Worm (Caenorhabditis elegans) whole organism, L1 larva: ENCODE data around the gene fbxa-154.

ENCODE experiments used
- C04F5.9 ChIP-seq: sonication (generic microtip); optimal IDR thresholded peaks from 2 replicates; lab custom pipeline; 2016; ENCODE audit warnings: missing genetic modification characterization, missing compliant biosample characterization
- C16A3.4 ChIP-seq: fragments of 150-350 bp; optimal IDR thresholded peaks from 2 replicates; lab custom pipeline; 2014; ENCODE audit warnings: missing biosample characterization, missing genetic modification characterization
- F16B12.6 ChIP-seq: fragments of 150-350 bp; optimal IDR thresholded peaks from 2 replicates; lab custom pipeline; 2014; ENCODE audit warnings: missing biosample characterization, missing genetic modification characterization
- aha-1 ChIP-seq: fragments of 150-350 bp; optimal IDR thresholded peaks from 2 replicates; lab custom pipeline; 2014; ENCODE audit warnings: missing biosample characterization, missing genetic modification characterization
- aly-2 ChIP-seq: fragments of 150-350 bp; optimal IDR thresholded peaks from 2 replicates; lab custom pipeline; 2014; ENCODE audit warnings: missing biosample characterization, missing genetic modification characterization
- ama-1 ChIP-seq: fragments of 150-350 bp; optimal IDR thresholded peaks from 2 replicates; lab custom pipeline; 2014
- blmp-1 ChIP-seq: fragments of 150-350 bp; optimal IDR thresholded peaks from 2 replicates; lab custom pipeline; 2014; ENCODE audit warnings: missing biosample characterization, missing genetic modification characterization
- ceh-63 ChIP-seq: fragments of 200-800 bp; sonication (Bioruptor generic); optimal IDR thresholded peaks from 2 replicates; lab custom pipeline; 2018; ENCODE audit warnings: mild to moderate bottlenecking, missing genetic modification characterization, missing compliant biosample characterization
- ceh-90 ChIP-seq: sonication (generic microtip); optimal IDR thresholded peaks from 2 replicates; lab custom pipeline; 2016; ENCODE audit warnings: missing genetic modification characterization, missing compliant biosample characterization
- ces-1 ChIP-seq: fragments of 150-350 bp; optimal IDR thresholded peaks from 2 replicates; lab custom pipeline; 2014; ENCODE audit warnings: missing biosample characterization, missing genetic modification reagents, missing genetic modification characterization
- efl-1 ChIP-seq, 4 experiments: fragments of 150-350 bp; optimal IDR thresholded peaks in 3 of 4; peaks in 1 of 4; 1 replicate in 1 of 4; 2 replicates in 3 of 4; lab custom pipeline; 2014; ENCODE audit warnings: missing biosample characterization in 2 of 4, missing genetic modification characterization in 2 of 4, missing genetic modification reagents in 2 of 4
- efl-3 ChIP-seq: fragments of 200-800 bp; sonication (Bioruptor generic); optimal IDR thresholded peaks from 2 replicates; lab custom pipeline; 2018; ENCODE audit warnings: mild to moderate bottlenecking, missing genetic modification characterization, missing compliant biosample characterization
- elt-3 ChIP-seq, 6 experiments: fragments of 150-350 bp in 1 of 6; sonication (generic microtip); optimal IDR thresholded peaks; 2 replicates each; lab custom pipeline; 2017 to 2018; ENCODE audit warnings: missing biosample characterization in 6 of 6, missing genetic modification characterization in 6 of 6, inconsistent platforms in 1 of 6
- ets-5 ChIP-seq: fragments of 200-800 bp; sonication (Bioruptor generic); IDR thresholded peaks from 2 replicates; pipeline ENCODE4 v1.3.6; 2022; ENCODE audit warnings: missing genetic modification characterization, missing compliant biosample characterization
- fkh-10 ChIP-seq: sonication (generic microtip); optimal IDR thresholded peaks from 2 replicates; lab custom pipeline; 2017; ENCODE audit warnings: missing biosample characterization, missing genetic modification reagents, missing genetic modification characterization
- fkh-4 ChIP-seq: sonication (generic microtip); optimal IDR thresholded peaks from 2 replicates; lab custom pipeline; 2016; ENCODE audit warnings: missing compliant biosample characterization, missing genetic modification characterization, borderline replicate concordance
- fos-1 ChIP-seq: fragments of 150-350 bp; optimal IDR thresholded peaks from 2 replicates; lab custom pipeline; 2014; ENCODE audit warnings: missing biosample characterization, missing genetic modification characterization
- hlh-4 ChIP-seq: sonication (generic microtip); optimal IDR thresholded peaks from 2 replicates; lab custom pipeline; 2016; ENCODE audit warnings: mild to moderate bottlenecking, missing genetic modification characterization, missing compliant biosample characterization
- hpl-2 ChIP-seq: fragments of 150-350 bp; optimal IDR thresholded peaks from 2 replicates; lab custom pipeline; 2014; ENCODE audit warnings: missing biosample characterization, missing genetic modification reagents, missing genetic modification characterization
- jun-1 ChIP-seq: fragments of 150-350 bp; optimal IDR thresholded peaks from 2 replicates; lab custom pipeline; 2014; ENCODE audit warnings: missing biosample characterization, missing genetic modification reagents, missing genetic modification characterization
- lin-13 ChIP-seq: fragments of 150-350 bp; optimal IDR thresholded peaks from 2 replicates; lab custom pipeline; 2014; ENCODE audit warnings: missing biosample characterization, missing genetic modification reagents, missing genetic modification characterization
- lin-14 ChIP-seq: fragments of 200-800 bp; sonication (Bioruptor generic); optimal IDR thresholded peaks from 2 replicates; lab custom pipeline; 2018; ENCODE audit warnings: mild to moderate bottlenecking, missing genetic modification characterization, moderate library complexity, missing compliant biosample characterization
- lin-35 ChIP-seq, 2 experiments: fragments of 150-350 bp; optimal IDR thresholded peaks; 2 replicates each; lab custom pipeline; 2014; ENCODE audit warnings: missing biosample characterization in 2 of 2, missing genetic modification characterization in 2 of 2, missing genetic modification reagents in 2 of 2
- lin-39 ChIP-seq: fragments of 150-350 bp; optimal IDR thresholded peaks from 2 replicates; lab custom pipeline; 2014; ENCODE audit warnings: missing biosample characterization, missing genetic modification reagents, missing genetic modification characterization
- lir-3 ChIP-seq: sonication (generic microtip); optimal IDR thresholded peaks from 2 replicates; lab custom pipeline; 2016; ENCODE audit warnings: mild to moderate bottlenecking, missing genetic modification characterization, moderate library complexity, missing compliant biosample characterization; ENCODE audit not compliant: poor library complexity
- lsy-2 ChIP-seq, 2 experiments: fragments of 150-350 bp; optimal IDR thresholded peaks; 2 replicates each; lab custom pipeline; 2014; ENCODE audit warnings: missing biosample characterization in 2 of 2, missing genetic modification characterization in 2 of 2
- mab-9 ChIP-seq: fragments of 200-800 bp; sonication (Bioruptor generic); IDR thresholded peaks from 2 replicates; pipeline ENCODE4 v1.3.6; 2022; ENCODE audit warnings: missing genetic modification reagents, missing genetic modification characterization, missing compliant biosample characterization
- mep-1 ChIP-seq: fragments of 150-350 bp; optimal IDR thresholded peaks from 2 replicates; lab custom pipeline; 2014; ENCODE audit warnings: missing biosample characterization, missing genetic modification characterization
- nhr-11 ChIP-seq: fragments of 150-350 bp; optimal IDR thresholded peaks from 2 replicates; lab custom pipeline; 2014; ENCODE audit warnings: missing biosample characterization, missing genetic modification characterization
- nhr-12 ChIP-seq: sonication (generic microtip); optimal IDR thresholded peaks from 2 replicates; lab custom pipeline; 2017; ENCODE audit warnings: missing biosample characterization, missing genetic modification characterization
- nhr-19 ChIP-seq: fragments of 200-800 bp; sonication (Bioruptor generic); conservative IDR thresholded peaks from 2 replicates; pipeline ENCODE4 v1.3.6; 2022; ENCODE audit warnings: missing genetic modification characterization, missing compliant biosample characterization
- nhr-237 ChIP-seq: fragments of 150-350 bp; optimal IDR thresholded peaks from 2 replicates; lab custom pipeline; 2014; ENCODE audit warnings: missing biosample characterization, missing genetic modification characterization
- nhr-47 ChIP-seq: sonication (generic microtip); optimal IDR thresholded peaks from 2 replicates; lab custom pipeline; 2016; ENCODE audit warnings: mild to moderate bottlenecking, missing genetic modification characterization, moderate library complexity, missing compliant biosample characterization
- nhr-71 ChIP-seq: sonication (generic microtip); optimal IDR thresholded peaks from 2 replicates; lab custom pipeline; 2016; ENCODE audit warnings: mild to moderate bottlenecking, missing genetic modification characterization, moderate library complexity, missing compliant biosample characterization
- nhr-76 ChIP-seq: sonication (generic microtip); optimal IDR thresholded peaks from 2 replicates; lab custom pipeline; 2017; ENCODE audit warnings: missing biosample characterization, missing genetic modification characterization
- nhr-77 ChIP-seq: fragments of 150-350 bp; optimal IDR thresholded peaks from 2 replicates; lab custom pipeline; 2014; ENCODE audit warnings: missing biosample characterization, missing genetic modification characterization
- nhr-84 ChIP-seq: sonication (generic microtip); optimal IDR thresholded peaks from 2 replicates; lab custom pipeline; 2017; ENCODE audit warnings: missing biosample characterization, missing genetic modification characterization
- pqm-1 ChIP-seq: sonication (generic microtip); optimal IDR thresholded peaks from 3 replicates; lab custom pipeline; 2017; ENCODE audit warnings: missing biosample characterization, missing genetic modification characterization
- snpc-4 ChIP-seq: fragments of 150-350 bp; optimal IDR thresholded peaks from 2 replicates; lab custom pipeline; 2014; ENCODE audit warnings: missing biosample characterization, missing genetic modification characterization
- sptf-1 ChIP-seq: fragments of 150-350 bp; optimal IDR thresholded peaks from 2 replicates; lab custom pipeline; 2014; ENCODE audit warnings: missing biosample characterization, missing genetic modification characterization
- swsn-7 ChIP-seq: sonication (generic microtip); optimal IDR thresholded peaks from 2 replicates; lab custom pipeline; 2016; ENCODE audit warnings: missing genetic modification characterization, missing compliant biosample characterization
- unc-130 ChIP-seq: fragments of 150-350 bp; optimal IDR thresholded peaks from 2 replicates; lab custom pipeline; 2017; ENCODE audit warnings: missing biosample characterization, missing genetic modification characterization, inconsistent platforms
- unc-62 ChIP-seq: fragments of 150-350 bp; optimal IDR thresholded peaks from 2 replicates; lab custom pipeline; 2014; ENCODE audit warnings: missing biosample characterization, missing genetic modification reagents, missing genetic modification characterization
- unc-86 ChIP-seq: sonication (generic microtip); optimal IDR thresholded peaks from 2 replicates; lab custom pipeline; 2016; ENCODE audit warnings: missing genetic modification characterization, missing compliant biosample characterization
- unc-98 ChIP-seq: fragments of 200-800 bp; sonication (Bioruptor generic); IDR thresholded peaks from 2 replicates; pipeline ENCODE4 v1.3.6; 2022; ENCODE audit warnings: missing genetic modification characterization, missing compliant biosample characterization
- zag-1 ChIP-seq: fragments of 150-350 bp; optimal IDR thresholded peaks from 2 replicates; lab custom pipeline; 2014; ENCODE audit warnings: missing biosample characterization, missing genetic modification characterization
- zip-4 ChIP-seq: fragments of 200-800 bp; sonication (Bioruptor generic); optimal IDR thresholded peaks from 2 replicates; lab custom pipeline; 2018; ENCODE audit warnings: mild to moderate bottlenecking, missing genetic modification characterization, moderate library complexity, missing compliant biosample characterization
- ztf-11 ChIP-seq, 2 experiments: sonication (generic microtip); optimal IDR thresholded peaks; 2 replicates each; lab custom pipeline; 2016 to 2017; ENCODE audit warnings: missing genetic modification characterization in 2 of 2, missing biosample characterization in 1 of 2, missing compliant biosample characterization in 1 of 2

The fbxa-154 gene

DNA sequence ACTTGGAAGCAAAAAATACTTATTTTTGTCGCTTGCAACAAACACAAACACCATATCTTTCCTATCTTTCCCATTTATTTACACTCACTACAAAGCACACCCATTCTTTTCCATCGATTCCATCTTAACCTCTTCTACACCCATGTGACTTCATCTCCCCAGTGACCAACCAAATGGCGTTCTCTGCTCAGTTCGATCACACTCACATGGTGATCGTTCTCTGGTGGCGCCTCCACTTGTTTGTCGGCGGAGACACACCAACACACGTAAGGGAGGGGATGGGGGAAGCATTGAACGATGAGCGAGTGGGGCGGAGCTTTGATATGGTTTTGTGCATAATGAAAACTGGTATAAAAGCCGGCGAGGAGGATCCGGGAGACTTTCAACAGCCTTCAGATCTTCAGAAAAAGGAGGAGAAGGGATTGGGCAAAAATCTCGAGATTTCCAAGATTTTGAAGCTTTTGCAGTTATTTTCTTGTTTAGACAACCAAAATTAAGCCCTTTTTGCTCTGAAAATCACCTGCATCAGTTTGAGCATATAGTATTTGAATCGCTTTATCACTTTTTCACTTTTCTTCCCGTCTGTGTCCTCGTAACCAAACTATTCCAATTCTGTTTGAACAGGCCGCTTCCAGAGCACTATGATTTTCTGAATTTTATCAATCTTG lies 38.3 kb downstream of the fbxa-154 start (continued):
- TF ChIP-seq unc-86 (tag; lab: Kevin White, UChicago), result no peak
- peak; percentile 66 for TF ChIP-seq pqm-1 (tag; lab: Kevin White, UChicago)
- peak; percentile 80 for TF ChIP-seq mep-1
- TF ChIP-seq nhr-84 (tag; lab: Kevin White, UChicago), result no peak
- peak; percentile 2 for TF ChIP-seq fos-1
- no peak for TF ChIP-seq nhr-76 (tag; lab: Kevin White, UChicago)
- no peak for TF ChIP-seq hlh-4 (tag; lab: Kevin White, UChicago)
- no peak for TF ChIP-seq zag-1
- TF ChIP-seq swsn-7, result peak; percentile 66
- TF ChIP-seq lsy-2 (tag; optimal IDR thresholded peaks at IDR 0.05; lab: Kevin White, UChicago), result peak; percentile 76 to 87
- TF ChIP-seq nhr-19 (GFP tag; lab: Robert Waterston, UW), result peak; percentile 100
- TF ChIP-seq blmp-1 (tag; lab: Kevin White, UChicago), result peak; percentile 62
- peak; percentile 93 for TF ChIP-seq lin-14 (GFP tag; lab: Kevin White, UChicago)
- TF ChIP-seq nhr-237 (tag; lab: Kevin White, UChicago), result no peak
- TF ChIP-seq nhr-11 (tag; lab: Kevin White, UChicago), result peak; percentile 67
- TF ChIP-seq ets-5 (GFP tag; lab: Robert Waterston, UW), result no peak
- TF ChIP-seq lin-13 (GFP tag; lab: Kevin White, UChicago), result peak; percentile 74
- TF ChIP-seq C16A3.4 (tag; lab: Kevin White, UChicago), result peak; percentile 93
- TF ChIP-seq efl-3 (GFP tag; lab: Kevin White, UChicago), result no peak
- TF ChIP-seq snpc-4, result peak; percentile 36
- peak in 3 of 6 experiments; percentile 12 to 93 (median 70) for TF ChIP-seq elt-3 (tag; optimal IDR thresholded peaks at IDR 0.05; lab: Kevin White, UChicago)
- TF ChIP-seq nhr-47 (tag; lab: Kevin White, UChicago), result peak; percentile 76
- TF ChIP-seq ceh-90, result no peak
- TF ChIP-seq nhr-12 (tag; lab: Kevin White, UChicago), result no peak
- peak; percentile 62 to 87 for TF ChIP-seq lin-35 (GFP tag; optimal IDR thresholded peaks at IDR 0.05; lab: Kevin White, UChicago)
- TF ChIP-seq lir-3, result peak; percentile 71
- no peak for TF ChIP-seq fkh-4 (tag; lab: Kevin White, UChicago)
- no peak for TF ChIP-seq hpl-2 (GFP tag; lab: Kevin White, UChicago)
- peak; percentile 68 for TF ChIP-seq mab-9 (GFP tag; lab: Robert Waterston, UW)
- TF ChIP-seq ztf-11 (tag; optimal IDR thresholded peaks at IDR 0.05; lab: Kevin White, UChicago), result peak in 1 of 2 experiments; percentile 48
- TF ChIP-seq unc-98 (GFP tag; lab: Robert Waterston, UW), result no peak
- TF ChIP-seq lin-39 (tag; lab: Kevin White, UChicago), result peak; percentile 70
- peak; percentile 97 for TF ChIP-seq nhr-71

DNA sequence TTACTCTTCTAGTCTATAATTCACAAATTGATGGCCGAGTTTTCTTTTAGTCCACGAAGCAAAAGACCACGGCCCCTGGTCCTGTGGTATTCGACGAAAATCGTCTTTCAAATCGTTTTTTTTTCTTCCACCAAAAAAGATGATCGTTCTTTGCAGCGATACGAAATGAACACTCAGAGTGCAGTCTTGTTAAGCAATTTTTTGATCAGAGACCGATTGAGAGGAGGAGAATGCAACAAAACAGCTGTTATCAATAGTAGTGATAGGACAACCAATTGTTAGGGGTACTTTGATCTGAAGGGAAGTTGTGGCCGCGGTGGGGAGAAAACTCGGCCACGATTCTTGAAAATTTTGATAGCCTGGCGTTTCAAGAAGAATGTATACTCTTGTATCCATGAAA lies 41.0 kb downstream of the fbxa-154 start:
- TF ChIP-seq C16A3.4 (tag; lab: Kevin White, UChicago) (peak; percentile 18), ceh-63 (no peak), aha-1 (no peak), lin-13 (GFP tag; lab: Kevin White, UChicago) (no peak), nhr-84 (tag; lab: Kevin White, UChicago) (no peak), blmp-1 (tag; lab: Kevin White, UChicago) (peak; percentile 43), ets-5 (GFP tag; lab: Robert Waterston, UW) (no peak), C04F5.9 (no peak), unc-130 (tag; lab: Kevin White, UChicago) (peak; percentile 52), lir-3 (peak; percentile 16), efl-1 (optimal IDR thresholded peaks at IDR 0.05; lab: Kevin White, UChicago) (peak in 1 of 2 experiments; percentile 35), efl-1 (GFP tag; optimal IDR thresholded peaks at IDR 0.05 in 1 of 2; lab: Kevin White, UChicago) (peak; percentile 23 to 82), zip-4 (GFP tag; lab: Kevin White, UChicago) (no peak), nhr-71 (peak; percentile 86), nhr-12 (tag; lab: Kevin White, UChicago) (no peak), fkh-10 (GFP tag; lab: Kevin White, UChicago) (no peak), efl-3 (GFP tag; lab: Kevin White, UChicago) (no peak), nhr-76 (tag; lab: Kevin White, UChicago) (no peak), snpc-4 (no peak), unc-86 (tag; lab: Kevin White, UChicago) (no peak), unc-62 (GFP tag; lab: Kevin White, UChicago) (no peak), mab-9 (GFP tag; lab: Robert Waterston, UW) (no peak), lin-39 (tag; lab: Kevin White, UChicago) (peak; percentile 47), ces-1 (no peak), hlh-4 (tag; lab: Kevin White, UChicago) (no peak), lsy-2 (tag; optimal IDR thresholded peaks at IDR 0.05; lab: Kevin White, UChicago) (peak; percentile 36 to 48), ama-1 (lab: Kevin White, UChicago) (no peak), fkh-4 (tag; lab: Kevin White, UChicago) (no peak), aly-2 (tag; lab: Kevin White, UChicago) (no peak), nhr-77 (no peak), F16B12.6 (tag; lab: Kevin White, UChicago) (no peak), sptf-1 (tag; lab: Kevin White, UChicago) (no peak), pqm-1 (tag; lab: Kevin White, UChicago) (no peak), jun-1 (no peak)
